Worm (Caenorhabditis elegans): ENCODE results near the gene irg-5.

DNA sequence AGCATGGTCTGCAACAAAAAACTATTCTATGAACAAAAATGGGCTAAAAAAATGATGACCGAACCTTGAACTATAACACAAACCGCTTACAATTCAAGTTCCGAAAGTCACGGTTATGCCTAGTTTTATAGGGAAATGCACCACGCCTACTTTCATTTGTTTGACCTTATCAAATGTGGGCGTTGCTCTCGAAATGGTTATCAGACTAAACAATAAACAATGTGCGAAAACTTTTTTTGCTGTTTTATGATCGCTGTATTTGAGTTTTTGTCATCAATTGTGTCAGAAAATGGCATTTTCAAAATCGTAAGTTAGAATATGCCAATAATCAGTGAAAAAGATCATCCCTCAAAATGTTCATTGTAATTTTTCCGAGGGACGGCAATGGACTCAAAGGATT, 2.1 kb downstream of the irg-5 start, which contains the start of gene F35E12.6:
- TF ChIP-seq dao-5 (tag; optimal IDR thresholded peaks at IDR 0.05) (no peak), him-1 (tag; optimal IDR thresholded peaks at IDR 0.05) (no peak), W03F9.2 (tag; optimal IDR thresholded peaks at IDR 0.05) (no peak)
